Fruit fly (Drosophila melanogaster) whole organism, pupa: ENCODE measurements around the gene NimB4.

Experiments used
- CG10348 ChIP-seq: fragments of 200-800 bp; sonication (Bioruptor generic); IDR thresholded peaks from 2 replicates; pipeline ENCODE4 v1.3.6; 2022; ENCODE audit warnings: missing biosample characterization, missing genetic modification characterization
- CG13204 ChIP-seq: fragments of 200-800 bp; sonication (Bioruptor generic); optimal IDR thresholded peaks from 2 replicates; lab custom pipeline; 2018; ENCODE audit warnings: missing biosample characterization, mild to moderate bottlenecking, missing genetic modification characterization, moderate library complexity
- CG15710 ChIP-seq: fragments of 200-800 bp; sonication (Bioruptor generic); optimal IDR thresholded peaks from 2 replicates; lab custom pipeline; 2018; ENCODE audit warnings: missing biosample characterization, mild to moderate bottlenecking, missing genetic modification characterization, moderate library complexity
- CG32121 ChIP-seq: fragments of 200-800 bp; sonication (Bioruptor generic); IDR thresholded peaks from 2 replicates; pipeline ENCODE4 v1.3.6; 2022; ENCODE audit warnings: missing biosample characterization, missing genetic modification characterization
- CG4496 ChIP-seq: fragments of 200-800 bp; sonication (Bioruptor generic); IDR thresholded peaks from 3 replicates; pipeline ENCODE4 v1.3.6; 2022; ENCODE audit warnings: missing biosample characterization, missing genetic modification characterization
- CG8159 ChIP-seq: fragments of 200-800 bp; sonication (Bioruptor generic); optimal IDR thresholded peaks from 3 replicates; lab custom pipeline; 2018; ENCODE audit warnings: missing biosample characterization, mild to moderate bottlenecking, missing genetic modification characterization, moderate library complexity
- CG9948 ChIP-seq: fragments of 200-800 bp; sonication (Bioruptor generic); optimal IDR thresholded peaks from 2 replicates; lab custom pipeline; 2018; ENCODE audit warnings: missing biosample characterization, mild to moderate bottlenecking, missing genetic modification characterization, moderate library complexity
- D1 ChIP-seq: fragments of 200-800 bp; sonication (Bioruptor generic); optimal IDR thresholded peaks from 2 replicates; lab custom pipeline; 2018; ENCODE audit warnings: missing biosample characterization, mild to moderate bottlenecking, missing genetic modification characterization, moderate library complexity
- Ets98B ChIP-seq: fragments of 200-800 bp; sonication (Bioruptor generic); IDR thresholded peaks from 2 replicates; pipeline ENCODE4 v1.3.6; 2022; ENCODE audit warnings: missing biosample characterization, missing genetic modification characterization
- Pif1A ChIP-seq: fragments of 200-800 bp; sonication (Bioruptor generic); optimal IDR thresholded peaks from 3 replicates; lab custom pipeline; 2016; ENCODE audit warnings: missing biosample characterization, missing genetic modification characterization
- Snoo ChIP-seq: fragments of 200-800 bp; sonication (Bioruptor generic); optimal IDR thresholded peaks from 3 replicates; lab custom pipeline; 2017; ENCODE audit warnings: missing biosample characterization, mild to moderate bottlenecking, missing genetic modification characterization, inconsistent platforms
- fd96Ca ChIP-seq: fragments of 200-800 bp; sonication (Bioruptor generic); IDR thresholded peaks from 3 replicates; pipeline ENCODE4 v1.3.6; 2022; ENCODE audit warnings: missing biosample characterization, missing genetic modification characterization
- rn ChIP-seq: fragments of 200-800 bp; sonication (Bioruptor generic); IDR thresholded peaks from 2 replicates; pipeline ENCODE4 v1.3.6; 2022; ENCODE audit warnings: missing biosample characterization, missing genetic modification characterization

DNA sequence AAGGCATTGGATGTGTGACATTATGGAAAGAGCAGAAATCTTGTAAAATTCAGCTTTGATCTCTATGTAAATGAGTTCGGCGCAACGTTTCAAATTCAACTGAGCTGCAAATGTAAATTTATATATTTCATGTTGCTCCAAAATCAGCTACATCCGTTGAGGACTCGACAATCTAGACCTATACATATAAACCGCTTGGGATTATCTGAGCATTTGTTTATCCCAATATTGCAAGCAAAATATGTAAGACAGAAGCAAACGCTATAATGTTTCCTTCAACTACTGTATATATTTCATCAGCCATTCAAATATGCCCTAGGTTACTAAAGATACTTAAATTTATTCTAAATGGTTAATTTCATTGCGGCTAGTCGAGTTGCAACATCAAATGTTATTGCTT is 6.9 kb upstream of the NimB4 start, which contains the start of gene NimC1:
- TF ChIP-seq D1 (tag; lab: Kevin White, UChicago) (no peak), CG4496 (GFP tag; lab: Robert Waterston, UW) (no peak), CG32121 (no peak), CG15710 (tag; lab: Kevin White, UChicago) (no peak), fd96Ca (GFP tag; lab: Robert Waterston, UW) (no peak), Ets98B (GFP tag; lab: Robert Waterston, UW) (no peak), CG13204 (GFP tag; lab: Kevin White, UChicago) (no peak), rn (GFP tag; lab: Robert Waterston, UW) (no peak), Snoo (tag; lab: Kevin White, UChicago) (no peak), CG8159 (tag; lab: Kevin White, UChicago) (no peak), CG10348 (GFP tag; lab: Robert Waterston, UW) (no peak), CG9948 (tag; lab: Kevin White, UChicago) (no peak), Pif1A (GFP tag; lab: Kevin White, UChicago) (no peak)
